Fruit fly (Drosophila melanogaster) whole organism, embryonic: Measurements from ENCODE around the gene CG12069.

Experiments
- Atf-2 ChIP-seq: fragments of 200-800 bp; sonication (Bioruptor generic); optimal IDR thresholded peaks from 2 replicates; lab custom pipeline; 2016; ENCODE audit warnings: missing biosample characterization, missing genetic modification characterization
- BEAF-32 ChIP-seq: fragments of 200-800 bp; sonication (Bioruptor generic); optimal IDR thresholded peaks from 3 replicates; lab custom pipeline; 2017; ENCODE audit warnings: missing biosample characterization, missing genetic modification characterization, mild to moderate bottlenecking, moderate library complexity, missing genetic modification reagents
- CG10654 ChIP-seq: fragments of 200-800 bp; sonication (Bioruptor generic); optimal IDR thresholded peaks from 2 replicates; lab custom pipeline; 2016; ENCODE audit warnings: missing biosample characterization, missing genetic modification characterization
- CG11696 ChIP-seq: fragments of 200-800 bp; sonication (Bioruptor generic); IDR thresholded peaks from 2 replicates; pipeline ENCODE4 v1.3.6; 2022; ENCODE audit warnings: missing biosample characterization, missing genetic modification characterization
- CG14667 ChIP-seq: fragments of 200-800 bp; sonication (Bioruptor generic); IDR thresholded peaks from 2 replicates; pipeline ENCODE4 v1.3.6; 2022; ENCODE audit warnings: missing biosample characterization, missing genetic modification characterization
- CG1603 ChIP-seq: fragments of 200-800 bp; sonication (Bioruptor generic); optimal IDR thresholded peaks from 2 replicates; lab custom pipeline; 2019; ENCODE audit warnings: missing biosample characterization, mild to moderate bottlenecking, missing genetic modification characterization, moderate library complexity
- CG16863 ChIP-seq: fragments of 200-800 bp; sonication (Bioruptor generic); optimal IDR thresholded peaks from 3 replicates; lab custom pipeline; 2016; ENCODE audit warnings: missing biosample characterization, missing genetic modification characterization
- CG1832 ChIP-seq: fragments of 200-800 bp; sonication (Bioruptor generic); optimal IDR thresholded peaks from 2 replicates; lab custom pipeline; 2017; ENCODE audit warnings: missing biosample characterization, mild to moderate bottlenecking, missing genetic modification characterization, inconsistent platforms
- CG18476 ChIP-seq: fragments of 200-800 bp; sonication (Bioruptor generic); optimal IDR thresholded peaks from 2 replicates; lab custom pipeline; 2016; ENCODE audit warnings: missing biosample characterization, mild to moderate bottlenecking, missing genetic modification characterization
- CG2120 ChIP-seq: fragments of 200-800 bp; sonication (Bioruptor generic); optimal IDR thresholded peaks from 3 replicates; lab custom pipeline; 2016; ENCODE audit warnings: missing biosample characterization, missing genetic modification characterization
- CG2199 ChIP-seq: fragments of 200-800 bp; sonication (Bioruptor generic); IDR thresholded peaks from 3 replicates; pipeline ENCODE4 v1.3.6; 2022; ENCODE audit warnings: missing biosample characterization, missing genetic modification characterization
- CG3065 ChIP-seq: fragments of 200-800 bp; sonication (Bioruptor generic); optimal IDR thresholded peaks from 2 replicates; lab custom pipeline; 2016; ENCODE audit warnings: missing biosample characterization, missing genetic modification characterization
- CG31224 ChIP-seq: fragments of 200-800 bp; sonication (Bioruptor generic); IDR thresholded peaks from 2 replicates; pipeline ENCODE4 v1.3.6; 2022; ENCODE audit warnings: missing biosample characterization, missing genetic modification characterization
- CG3163 ChIP-seq: fragments of 200-800 bp; sonication (Bioruptor generic); optimal IDR thresholded peaks from 3 replicates; lab custom pipeline; 2016; ENCODE audit warnings: missing biosample characterization, missing genetic modification characterization
- CG3407 ChIP-seq: fragments of 200-800 bp; sonication (Bioruptor generic); optimal IDR thresholded peaks from 2 replicates; lab custom pipeline; 2018; ENCODE audit warnings: missing biosample characterization, mild to moderate bottlenecking, missing genetic modification characterization
- CG4282 ChIP-seq: fragments of 200-800 bp; sonication (Bioruptor generic); optimal IDR thresholded peaks from 2 replicates; lab custom pipeline; 2016; ENCODE audit warnings: missing biosample characterization, missing genetic modification characterization
- CG5953 ChIP-seq: fragments of 200-800 bp; sonication (Bioruptor generic); IDR thresholded peaks from 2 replicates; pipeline ENCODE4 v1.3.6; 2022; ENCODE audit warnings: missing biosample characterization, missing genetic modification characterization
- CG8944 ChIP-seq: fragments of 200-800 bp; sonication (Bioruptor generic); optimal IDR thresholded peaks from 3 replicates; lab custom pipeline; 2016; ENCODE audit warnings: missing biosample characterization, missing genetic modification characterization
- CG9215 ChIP-seq: fragments of 200-800 bp; sonication (Bioruptor generic); IDR thresholded peaks from 2 replicates; pipeline ENCODE4 v1.3.6; 2022; ENCODE audit warnings: missing biosample characterization, missing genetic modification characterization
- CTCF ChIP-seq: fragments of 200-800 bp; sonication (Bioruptor generic); optimal IDR thresholded peaks from 2 replicates; lab custom pipeline; 2017; ENCODE audit warnings: missing biosample characterization, mild to moderate bottlenecking, missing genetic modification characterization, moderate library complexity
- D19A ChIP-seq: fragments of 200-800 bp; optimal IDR thresholded peaks from 3 replicates; lab custom pipeline; 2019; ENCODE audit warnings: missing biosample characterization, mild to moderate bottlenecking, missing genetic modification characterization, moderate library complexity
- Doc2 ChIP-seq: fragments of 200-800 bp; sonication (Bioruptor generic); IDR thresholded peaks from 2 replicates; pipeline ENCODE4 v1.3.6; 2022; ENCODE audit warnings: missing biosample characterization, missing genetic modification characterization
- Eip74EF ChIP-seq, 2 experiments: fragments of 200-800 bp in 1 of 2; fragments of >200 bp in 1 of 2; sonication (Bioruptor generic) in 1 of 2; optimal IDR thresholded peaks; 2 replicates each; lab custom pipeline; 2017 to 2019; ENCODE audit warnings: missing biosample characterization in 2 of 2, missing genetic modification characterization in 2 of 2, mild to moderate bottlenecking in 1 of 2, moderate library complexity in 1 of 2
- Elba2 ChIP-seq: fragments of 200-800 bp; sonication (Bioruptor generic); optimal IDR thresholded peaks from 3 replicates; lab custom pipeline; 2016; ENCODE audit warnings: missing biosample characterization, missing genetic modification characterization
- Fer3 ChIP-seq: fragments of 200-800 bp; sonication (Bioruptor generic); optimal IDR thresholded peaks from 2 replicates; lab custom pipeline; 2018; ENCODE audit warnings: missing biosample characterization, mild to moderate bottlenecking, missing genetic modification characterization, moderate library complexity
- HLH3B ChIP-seq: fragments of 200-800 bp; sonication (Bioruptor generic); IDR thresholded peaks from 2 replicates; pipeline ENCODE4 v1.3.6; 2022; ENCODE audit warnings: missing biosample characterization, missing genetic modification characterization
- HmgZ ChIP-seq: fragments of 200-800 bp; sonication (Bioruptor generic); optimal IDR thresholded peaks from 2 replicates; lab custom pipeline; 2018; ENCODE audit warnings: missing biosample characterization, mild to moderate bottlenecking, missing genetic modification characterization
- Hmr ChIP-seq: fragments of 200-800 bp; sonication (Bioruptor generic); optimal IDR thresholded peaks from 3 replicates; lab custom pipeline; 2017; ENCODE audit warnings: mild to moderate bottlenecking, missing biosample characterization, missing genetic modification reagents, missing genetic modification characterization
- Lim3 ChIP-seq: fragments of 200-800 bp; sonication (Bioruptor generic); IDR thresholded peaks from 2 replicates; pipeline ENCODE4 v1.3.6; 2022; ENCODE audit warnings: missing biosample characterization, missing genetic modification characterization
- NK7.1 ChIP-seq: fragments of 200-800 bp; sonication (Bioruptor generic); optimal IDR thresholded peaks from 3 replicates; lab custom pipeline; 2016; ENCODE audit warnings: missing biosample characterization, missing genetic modification characterization
- Optix ChIP-seq: fragments of 200-800 bp; sonication (Bioruptor generic); IDR thresholded peaks from 3 replicates; pipeline ENCODE4 v1.3.6; 2022; ENCODE audit warnings: missing biosample characterization, missing genetic modification characterization
- Ptx1 ChIP-seq: fragments of 200-800 bp; sonication (Bioruptor generic); IDR thresholded peaks from 2 replicates; pipeline ENCODE4 v1.3.6; 2022; ENCODE audit warnings: missing biosample characterization, missing genetic modification characterization
- Taf1 ChIP-seq: fragments of 200-800 bp; sonication (Bioruptor generic); IDR thresholded peaks from 2 replicates; pipeline ENCODE4 v1.3.6; 2022; ENCODE audit warnings: missing biosample characterization, missing genetic modification characterization
- Trl ChIP-seq, 3 experiments: fragments of >200 bp in 2 of 3; fragments of 200-800 bp in 1 of 3; sonication (Bioruptor generic) in 1 of 3; optimal IDR thresholded peaks; 2 replicates in 1 of 3; 3 replicates in 2 of 3; lab custom pipeline; 2016 to 2017; ENCODE audit warnings: missing biosample characterization in 1 of 3, missing genetic modification characterization in 1 of 3
- Usf ChIP-seq: fragments of 200-800 bp; sonication (Bioruptor generic); optimal IDR thresholded peaks from 2 replicates; lab custom pipeline; 2017; ENCODE audit warnings: missing genotype, missing biosample characterization, missing genetic modification characterization
- chn ChIP-seq: fragments of 200-800 bp; sonication (Bioruptor generic); optimal IDR thresholded peaks from 2 replicates; lab custom pipeline; 2016; ENCODE audit warnings: missing biosample characterization, missing genetic modification characterization
- corto ChIP-seq: fragments of 200-800 bp; sonication (Bioruptor generic); optimal IDR thresholded peaks from 2 replicates; lab custom pipeline; 2016; ENCODE audit warnings: missing biosample characterization, mild to moderate bottlenecking, missing genetic modification characterization, moderate library complexity
- danr ChIP-seq: fragments of 200-800 bp; sonication (Bioruptor generic); IDR thresholded peaks from 2 replicates; pipeline ENCODE4 v1.3.6; 2022; ENCODE audit warnings: missing biosample characterization, missing genetic modification characterization
- eve ChIP-seq, 2 experiments: fragments of >200 bp; optimal IDR thresholded peaks; 2 replicates each; lab custom pipeline; 2017; ENCODE audit warnings: missing biosample characterization in 2 of 2, missing genetic modification characterization in 2 of 2
- fu2 ChIP-seq: fragments of 200-800 bp; sonication (Bioruptor generic); optimal IDR thresholded peaks from 2 replicates; lab custom pipeline; 2016; ENCODE audit warnings: missing biosample characterization, missing genetic modification characterization
- gro ChIP-seq: fragments of 200-800 bp; sonication (Bioruptor generic); optimal IDR thresholded peaks from 2 replicates; lab custom pipeline; 2016; ENCODE audit warnings: missing biosample characterization, missing genetic modification characterization
- jing ChIP-seq: fragments of 200-800 bp; sonication (Bioruptor generic); optimal IDR thresholded peaks from 2 replicates; lab custom pipeline; 2018; ENCODE audit warnings: missing biosample characterization, mild to moderate bottlenecking, missing genetic modification characterization
- jumu ChIP-seq: fragments of 200-800 bp; sonication (Bioruptor generic); optimal IDR thresholded peaks from 3 replicates; lab custom pipeline; 2016; ENCODE audit warnings: missing biosample characterization, missing genetic modification characterization
- kay ChIP-seq: fragments of 200-800 bp; sonication (Bioruptor generic); optimal IDR thresholded peaks from 2 replicates; lab custom pipeline; 2016; ENCODE audit warnings: missing biosample characterization, missing genetic modification characterization
- mam ChIP-seq: fragments of 200-800 bp; sonication (Bioruptor generic); optimal IDR thresholded peaks from 3 replicates; lab custom pipeline; 2016; ENCODE audit warnings: missing biosample characterization, missing genetic modification characterization
- mirr ChIP-seq: fragments of 200-800 bp; sonication (Bioruptor generic); optimal IDR thresholded peaks from 3 replicates; lab custom pipeline; 2018; ENCODE audit warnings: missing biosample characterization, mild to moderate bottlenecking, missing genetic modification characterization
- oc ChIP-seq: fragments of 200-800 bp; sonication (Bioruptor generic); optimal IDR thresholded peaks from 2 replicates; lab custom pipeline; 2018; ENCODE audit warnings: missing biosample characterization, mild to moderate bottlenecking, missing genetic modification characterization, moderate library complexity
- prd ChIP-seq, 3 experiments: fragments of >200 bp in 2 of 3; fragments of 200-800 bp in 1 of 3; sonication (Bioruptor generic) in 1 of 3; optimal IDR thresholded peaks in 2 of 3; IDR thresholded peaks in 1 of 3; 2 replicates in 2 of 3; 3 replicates in 1 of 3; pipeline versions ENCODE4 v1.3.6 to Lab custom; 2017 to 2022; ENCODE audit warnings: missing biosample characterization in 1 of 3, missing genetic modification characterization in 1 of 3
- pros ChIP-seq: fragments of 200-800 bp; sonication (Bioruptor generic); optimal IDR thresholded peaks from 3 replicates; lab custom pipeline; 2019; ENCODE audit warnings: missing biosample characterization, mild to moderate bottlenecking, missing genetic modification characterization, moderate library complexity
- sd ChIP-seq: fragments of 200-800 bp; sonication (Bioruptor generic); optimal IDR thresholded peaks from 3 replicates; lab custom pipeline; 2018; ENCODE audit warnings: missing biosample characterization, mild to moderate bottlenecking, missing genetic modification characterization, moderate library complexity
- wek ChIP-seq: fragments of 200-800 bp; sonication (Bioruptor generic); optimal IDR thresholded peaks from 3 replicates; lab custom pipeline; 2018; ENCODE audit warnings: missing biosample characterization, mild to moderate bottlenecking, missing genetic modification characterization, moderate library complexity
- zfh1 ChIP-seq: fragments of 200-800 bp; sonication (Bioruptor generic); IDR thresholded peaks from 3 replicates; pipeline ENCODE4 v1.3.6; 2022; ENCODE audit warnings: missing biosample characterization, missing genetic modification characterization

The CG12069 gene

DNA sequence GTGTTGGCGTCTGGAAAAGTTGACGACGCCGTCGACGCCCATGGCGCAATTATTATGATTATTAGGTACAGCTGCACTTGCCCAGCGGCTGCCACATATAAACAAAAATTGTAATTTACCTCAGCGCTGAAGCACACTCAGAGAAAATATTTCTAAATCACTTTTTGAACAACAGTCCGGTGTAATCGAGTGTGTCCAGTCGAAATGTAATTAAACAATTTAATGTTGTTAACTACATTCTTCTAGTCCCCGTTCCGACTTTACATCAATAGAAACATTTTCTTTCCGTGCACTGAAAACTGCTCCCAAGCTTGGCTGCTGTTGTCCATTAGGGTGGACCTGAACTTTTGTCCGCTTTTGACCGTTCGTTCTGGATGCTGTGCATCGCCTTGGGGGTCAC, 33.7 kb upstream of the CG12069 start (continued):
- TF ChIP-seq Hmr (no peak), HmgZ (tag; lab: Kevin White, UChicago) (no peak), CG3065 (GFP tag; lab: Kevin White, UChicago) (no peak), CG14667 (GFP tag; lab: Robert Waterston, UW) (no peak), HLH3B (GFP tag; lab: Robert Waterston, UW) (no peak), CG1603 (tag; lab: Kevin White, UChicago) (peak; percentile 47), CG18476 (no peak), D19A (tag; lab: Kevin White, UChicago) (no peak), CG3163 (GFP tag; lab: Kevin White, UChicago) (no peak), zfh1 (GFP tag; lab: Robert Waterston, UW) (peak; percentile 35; the same call in 1 of the 3 replicates), wek (GFP tag; lab: Kevin White, UChicago) (no peak), CG3407 (GFP tag; lab: Kevin White, UChicago) (no peak), CG2120 (GFP tag; lab: Kevin White, UChicago) (no peak), mirr (GFP tag; lab: Kevin White, UChicago) (no peak), NK7.1 (GFP tag; lab: Kevin White, UChicago) (no peak), CG1832 (GFP tag; lab: Kevin White, UChicago) (no peak), Optix (peak; percentile 36; the same call in 1 of the 3 replicates), corto (GFP tag; lab: Kevin White, UChicago) (no peak), gro (GFP tag; lab: Kevin White, UChicago) (no peak), eve (GFP tag; optimal IDR thresholded peaks at IDR 0.05; lab: Kevin White, UChicago) (no peak), jumu (GFP tag; lab: Kevin White, UChicago) (peak; percentile 6), CG2199 (GFP tag; lab: Robert Waterston, UW) (no peak), pros (GFP tag; lab: Kevin White, UChicago) (no peak), Elba2 (GFP tag; lab: Kevin White, UChicago) (no peak), sd (tag; lab: Kevin White, UChicago) (no peak), jing (GFP tag; lab: Kevin White, UChicago) (no peak), CG11696 (no peak), CG9215 (GFP tag; lab: Robert Waterston, UW) (no peak), CG16863 (GFP tag; lab: Kevin White, UChicago) (no peak), BEAF-32 (GFP tag; lab: Kevin White, UChicago) (no peak), Ptx1 (GFP tag; lab: Robert Waterston, UW) (0 out of 2 replicates have a peak, but pooled peaks have one; percentile 25), fu2 (no peak), CG8944 (GFP tag; lab: Kevin White, UChicago) (no peak), Atf-2 (GFP tag; lab: Kevin White, UChicago) (no peak), Lim3 (GFP tag; lab: Robert Waterston, UW) (no peak), kay (GFP tag; lab: Kevin White, UChicago) (no peak), prd (optimal IDR thresholded peaks at IDR 0.05; lab: Kevin White, UChicago) (no peak), prd (GFP tag; IDR thresholded peaks at IDR 0.05; lab: Robert Waterston, UW) (peak; percentile 59; the same call in 2 of the 3 replicates), Trl (optimal IDR thresholded peaks at IDR 0.05; lab: Kevin White, UChicago) (no peak), Trl (GFP tag; optimal IDR thresholded peaks at IDR 0.05; lab: Kevin White, UChicago) (no peak), danr (GFP tag; lab: Robert Waterston, UW) (no peak), Eip74EF (GFP tag; optimal IDR thresholded peaks at IDR 0.05; lab: Kevin White, UChicago) (no peak), CG10654 (GFP tag; lab: Kevin White, UChicago) (no peak), CG5953 (no peak; the same call in 1 of the 2 replicates), chn (GFP tag; lab: Kevin White, UChicago) (no peak), Doc2 (GFP tag; lab: Robert Waterston, UW) (no peak), CG31224 (GFP tag; lab: Robert Waterston, UW) (no peak), oc (tag; lab: Kevin White, UChicago) (no peak), Fer3 (tag; lab: Kevin White, UChicago) (no peak), Taf1 (GFP tag; lab: Robert Waterston, UW) (no peak), CTCF (GFP tag; lab: Kevin White, UChicago) (no peak), mam (GFP tag; lab: Kevin White, UChicago) (peak; percentile 17), Usf (GFP tag; lab: Kevin White, UChicago) (no peak), CG4282 (no peak)
